Fruit fly (Drosophila melanogaster) whole organism, embryonic: ENCODE measurements around the gene Ilp5.

Source experiments
- Antp ChIP-seq: fragments of 200-800 bp; sonication (Bioruptor generic); optimal IDR thresholded peaks from 3 replicates; lab custom pipeline; 2016; ENCODE audit warnings: missing biosample characterization, missing genetic modification characterization
- Atf-2 ChIP-seq: fragments of 200-800 bp; sonication (Bioruptor generic); optimal IDR thresholded peaks from 2 replicates; lab custom pipeline; 2016; ENCODE audit warnings: missing biosample characterization, missing genetic modification characterization
- CG10267 ChIP-seq: fragments of 200-800 bp; sonication (Bioruptor generic); optimal IDR thresholded peaks from 2 replicates; lab custom pipeline; 2018; ENCODE audit warnings: missing biosample characterization, mild to moderate bottlenecking, missing genetic modification characterization, moderate library complexity
- CG17568 ChIP-seq: fragments of 200-800 bp; sonication (Bioruptor generic); optimal IDR thresholded peaks from 2 replicates; lab custom pipeline; 2018; ENCODE audit warnings: missing biosample characterization, mild to moderate bottlenecking, missing genetic modification characterization, moderate library complexity
- CG2129 ChIP-seq: fragments of 200-800 bp; sonication (Bioruptor generic); IDR thresholded peaks from 2 replicates; pipeline ENCODE4 v1.3.6; 2022; ENCODE audit warnings: missing biosample characterization, missing genetic modification characterization; ENCODE audit not compliant: partially characterized antibody
- CG33213 ChIP-seq: fragments of 200-800 bp; sonication (Bioruptor generic); optimal IDR thresholded peaks from 3 replicates; lab custom pipeline; 2016; ENCODE audit warnings: missing biosample characterization, missing genetic modification characterization
- CG34224 ChIP-seq: fragments of 200-800 bp; sonication (Bioruptor generic); IDR thresholded peaks from 3 replicates; pipeline ENCODE4 v1.3.6; 2022; ENCODE audit warnings: missing biosample characterization, missing genetic modification characterization; ENCODE audit not compliant: partially characterized antibody
- CG3838 ChIP-seq: fragments of 200-800 bp; sonication (Bioruptor generic); optimal IDR thresholded peaks from 3 replicates; lab custom pipeline; 2016; ENCODE audit warnings: missing biosample characterization, missing genetic modification characterization
- CG3995 ChIP-seq: fragments of 200-800 bp; sonication (Bioruptor generic); optimal IDR thresholded peaks from 3 replicates; lab custom pipeline; 2016; ENCODE audit warnings: missing biosample characterization, missing genetic modification characterization
- CG43689 ChIP-seq: fragments of 200-800 bp; sonication (Bioruptor generic); IDR thresholded peaks from 2 replicates; pipeline ENCODE4 v1.3.6; 2022; ENCODE audit warnings: missing biosample characterization, missing genetic modification characterization
- CG6683 ChIP-seq: fragments of 200-800 bp; sonication (Bioruptor generic); optimal IDR thresholded peaks from 2 replicates; lab custom pipeline; 2017; ENCODE audit warnings: missing biosample characterization, mild to moderate bottlenecking, missing genetic modification characterization, missing genetic modification reagents
- CG6791 ChIP-seq: fragments of 200-800 bp; sonication (Bioruptor generic); IDR thresholded peaks from 3 replicates; pipeline ENCODE4 v1.3.6; 2022; ENCODE audit warnings: missing biosample characterization, missing genetic modification characterization; ENCODE audit not compliant: partially characterized antibody
- CG8089 ChIP-seq: fragments of 200-800 bp; sonication (Bioruptor generic); optimal IDR thresholded peaks from 3 replicates; lab custom pipeline; 2016; ENCODE audit warnings: missing biosample characterization, missing genetic modification characterization
- CoRest ChIP-seq: fragments of 200-800 bp; sonication (Bioruptor generic); optimal IDR thresholded peaks from 3 replicates; lab custom pipeline; 2018; ENCODE audit warnings: missing biosample characterization, mild to moderate bottlenecking, missing genetic modification characterization, moderate library complexity
- Dll ChIP-seq: fragments of 200-800 bp; sonication (Bioruptor generic); IDR thresholded peaks from 4 replicates; pipeline ENCODE4 v1.3.6; 2022; ENCODE audit warnings: missing biosample characterization, missing genetic modification characterization; ENCODE audit not compliant: partially characterized antibody
- Doc2 ChIP-seq: fragments of 200-800 bp; sonication (Bioruptor generic); IDR thresholded peaks from 2 replicates; pipeline ENCODE4 v1.3.6; 2022; ENCODE audit warnings: missing biosample characterization, missing genetic modification characterization
- Dref ChIP-seq: fragments of 200-800 bp; sonication (Bioruptor generic); IDR thresholded peaks from 2 replicates; pipeline ENCODE4 v1.3.6; 2022; ENCODE audit warnings: missing biosample characterization, missing genetic modification characterization
- E2f2 ChIP-seq: fragments of 200-800 bp; sonication (Bioruptor generic); IDR thresholded peaks from 2 replicates; pipeline ENCODE4 v1.3.6; 2022; ENCODE audit warnings: missing biosample characterization, missing genetic modification characterization
- H2.0 ChIP-seq: fragments of 200-800 bp; sonication (Bioruptor generic); IDR thresholded peaks from 2 replicates; pipeline ENCODE4 v1.3.6; 2022; ENCODE audit warnings: missing biosample characterization, missing genetic modification characterization
- HHEX ChIP-seq: fragments of 200-800 bp; sonication (Bioruptor generic); optimal IDR thresholded peaks from 3 replicates; lab custom pipeline; 2017; ENCODE audit warnings: missing biosample characterization, mild to moderate bottlenecking, missing genetic modification characterization, missing genetic modification reagents
- Hand ChIP-seq: fragments of 200-800 bp; sonication (Bioruptor generic); optimal IDR thresholded peaks from 2 replicates; lab custom pipeline; 2017; ENCODE audit warnings: mild to moderate bottlenecking, missing biosample characterization, missing genetic modification reagents, missing genetic modification characterization
- Hey ChIP-seq: fragments of 200-800 bp; sonication (Bioruptor generic); optimal IDR thresholded peaks from 3 replicates; lab custom pipeline; 2018; ENCODE audit warnings: missing biosample characterization, mild to moderate bottlenecking, missing genetic modification characterization
- NC2α ChIP-seq: fragments of 200-800 bp; sonication (Bioruptor generic); optimal IDR thresholded peaks from 2 replicates; lab custom pipeline; 2016; ENCODE audit warnings: missing biosample characterization, missing genetic modification characterization
- Oli ChIP-seq: fragments of 200-800 bp; sonication (Bioruptor generic); optimal IDR thresholded peaks from 2 replicates; lab custom pipeline; 2018; ENCODE audit warnings: missing biosample characterization, mild to moderate bottlenecking, missing genetic modification characterization, moderate library complexity
- Six4 ChIP-seq: fragments of 200-800 bp; sonication (Bioruptor generic); optimal IDR thresholded peaks from 2 replicates; lab custom pipeline; 2016; ENCODE audit warnings: missing biosample characterization, missing genetic modification characterization
- Sox100B ChIP-seq: fragments of 200-800 bp; sonication (Bioruptor generic); optimal IDR thresholded peaks from 3 replicates; lab custom pipeline; 2018; ENCODE audit warnings: missing biosample characterization, mild to moderate bottlenecking, missing genetic modification characterization
- Tbp ChIP-seq: fragments of >200 bp; optimal IDR thresholded peaks from 2 replicates; lab custom pipeline; 2018; ENCODE audit warnings: missing biosample characterization, missing genetic modification characterization
- Trl ChIP-seq, 3 experiments: fragments of >200 bp in 2 of 3; fragments of 200-800 bp in 1 of 3; sonication (Bioruptor generic) in 1 of 3; optimal IDR thresholded peaks; 2 replicates in 1 of 3; 3 replicates in 2 of 3; lab custom pipeline; 2016 to 2017; ENCODE audit warnings: missing biosample characterization in 1 of 3, missing genetic modification characterization in 1 of 3
- Vsx1 ChIP-seq: fragments of 200-800 bp; sonication (Bioruptor generic); optimal IDR thresholded peaks from 2 replicates; lab custom pipeline; 2017; ENCODE audit warnings: missing biosample characterization, mild to moderate bottlenecking, missing genetic modification characterization, missing genetic modification reagents
- YL-1 ChIP-seq: fragments of 200-800 bp; sonication (Bioruptor generic); optimal IDR thresholded peaks from 3 replicates; lab custom pipeline; 2017; ENCODE audit warnings: missing biosample characterization, mild to moderate bottlenecking, missing genetic modification characterization
- al ChIP-seq: fragments of 200-800 bp; sonication (Bioruptor generic); IDR thresholded peaks from 2 replicates; pipeline ENCODE4 v1.3.6; 2022; ENCODE audit warnings: missing biosample characterization, missing genetic modification characterization
- bowl ChIP-seq: fragments of 200-800 bp; sonication (Bioruptor generic); IDR thresholded peaks from 2 replicates; pipeline ENCODE4 v1.3.6; 2022; ENCODE audit warnings: missing biosample characterization, missing genetic modification characterization
- chm ChIP-seq: fragments of 200-800 bp; sonication (Bioruptor generic); IDR thresholded peaks from 2 replicates; pipeline ENCODE4 v1.3.6; 2022; ENCODE audit warnings: missing biosample characterization, missing genetic modification characterization
- dysf ChIP-seq: fragments of 200-800 bp; sonication (Bioruptor generic); IDR thresholded peaks from 3 replicates; pipeline ENCODE4 v1.3.6; 2022; ENCODE audit warnings: missing biosample characterization, missing genetic modification characterization
- exex ChIP-seq: fragments of 200-800 bp; sonication (Bioruptor generic); optimal IDR thresholded peaks from 4 replicates; lab custom pipeline; 2018; ENCODE audit warnings: missing biosample characterization, mild to moderate bottlenecking, missing genetic modification characterization, moderate library complexity
- fd3F ChIP-seq: fragments of 200-800 bp; sonication (Bioruptor generic); optimal IDR thresholded peaks from 2 replicates; lab custom pipeline; 2018; ENCODE audit warnings: missing biosample characterization, mild to moderate bottlenecking, missing genetic modification characterization, moderate library complexity
- fd64A ChIP-seq: fragments of 200-800 bp; sonication (Bioruptor generic); optimal IDR thresholded peaks from 3 replicates; lab custom pipeline; 2018; ENCODE audit warnings: missing biosample characterization, mild to moderate bottlenecking, missing genetic modification characterization
- gce ChIP-seq: fragments of 200-800 bp; sonication (Bioruptor generic); IDR thresholded peaks from 3 replicates; pipeline ENCODE4 v1.3.6; 2022; ENCODE audit warnings: missing biosample characterization, missing genetic modification characterization
- ham ChIP-seq: fragments of 200-800 bp; sonication (Bioruptor generic); IDR thresholded peaks from 2 replicates; pipeline ENCODE4 v1.3.6; 2022; ENCODE audit warnings: missing biosample characterization, missing genetic modification characterization
- jumu ChIP-seq: fragments of 200-800 bp; sonication (Bioruptor generic); optimal IDR thresholded peaks from 3 replicates; lab custom pipeline; 2016; ENCODE audit warnings: missing biosample characterization, missing genetic modification characterization
- mam ChIP-seq: fragments of 200-800 bp; sonication (Bioruptor generic); optimal IDR thresholded peaks from 3 replicates; lab custom pipeline; 2016; ENCODE audit warnings: missing biosample characterization, missing genetic modification characterization
- pnt ChIP-seq: fragments of 200-800 bp; sonication (Bioruptor generic); optimal IDR thresholded peaks from 3 replicates; lab custom pipeline; 2016; ENCODE audit warnings: missing biosample characterization, missing genetic modification characterization
- pum ChIP-seq: fragments of 200-800 bp; sonication (Bioruptor generic); optimal IDR thresholded peaks from 2 replicates; lab custom pipeline; 2016; ENCODE audit warnings: missing biosample characterization, missing genetic modification characterization
- repo ChIP-seq: fragments of 200-800 bp; sonication (Bioruptor generic); optimal IDR thresholded peaks from 2 replicates; lab custom pipeline; 2016; ENCODE audit warnings: missing biosample characterization, missing genetic modification characterization
- row ChIP-seq: fragments of 200-800 bp; sonication (Bioruptor generic); IDR thresholded peaks from 3 replicates; pipeline ENCODE4 v1.3.6; 2022; ENCODE audit warnings: missing biosample characterization, missing genetic modification characterization
- slp2 ChIP-seq: fragments of 200-800 bp; sonication (Bioruptor generic); optimal IDR thresholded peaks from 2 replicates; lab custom pipeline; 2016; ENCODE audit warnings: missing biosample characterization, missing genetic modification characterization
- sug ChIP-seq: fragments of 200-800 bp; optimal IDR thresholded peaks from 2 replicates; lab custom pipeline; 2019; ENCODE audit warnings: missing biosample characterization, mild to moderate bottlenecking, missing genetic modification characterization, moderate library complexity
- trem ChIP-seq: fragments of 200-800 bp; optimal IDR thresholded peaks from 3 replicates; lab custom pipeline; 2019; ENCODE audit warnings: missing biosample characterization, mild to moderate bottlenecking, missing genetic modification characterization, moderate library complexity
- wek ChIP-seq: fragments of 200-800 bp; sonication (Bioruptor generic); optimal IDR thresholded peaks from 3 replicates; lab custom pipeline; 2018; ENCODE audit warnings: missing biosample characterization, mild to moderate bottlenecking, missing genetic modification characterization, moderate library complexity
- z ChIP-seq: fragments of 200-800 bp; sonication (Bioruptor generic); IDR thresholded peaks from 3 replicates; pipeline ENCODE4 v1.3.6; 2022; ENCODE audit warnings: missing biosample characterization, missing genetic modification characterization

The Ilp5 gene

dm6 chr3L:9847420-9847977 lies 23.8 kb upstream of the Ilp5 start (continued):
- TF ChIP-seq chm (GFP tag; lab: Robert Waterston, UW), result no peak; the same call in 1 of the 2 replicates
- TF ChIP-seq HHEX, result peak; percentile 23
- TF ChIP-seq Vsx1, result no peak
- no peak for TF ChIP-seq Six4 (GFP tag; lab: Kevin White, UChicago)
- TF ChIP-seq CG3995 (GFP tag; lab: Kevin White, UChicago), result peak; percentile 18
- no peak for TF ChIP-seq exex (tag; lab: Kevin White, UChicago)
- TF ChIP-seq fd3F (GFP tag; lab: Kevin White, UChicago), result peak; percentile 59
- no peak for TF ChIP-seq Dref (GFP tag; lab: Robert Waterston, UW)
- no peak for TF ChIP-seq Atf-2
- no peak for TF ChIP-seq Doc2
- no peak for TF ChIP-seq CG6791 (GFP tag; lab: Robert Waterston, UW)
- TF ChIP-seq CoRest, result peak; percentile 57
- no peak for TF ChIP-seq CG3838 (GFP tag; lab: Kevin White, UChicago)
- no peak for TF ChIP-seq CG17568 (GFP tag; lab: Kevin White, UChicago)
- TF ChIP-seq CG43689 (GFP tag; lab: Robert Waterston, UW), result no peak
- no peak for TF ChIP-seq jumu (GFP tag; lab: Kevin White, UChicago)
- TF ChIP-seq repo, result no peak
- TF ChIP-seq CG34224 (GFP tag; lab: Robert Waterston, UW), result no peak
- TF ChIP-seq YL-1, result no peak
- no peak for TF ChIP-seq Tbp
- TF ChIP-seq E2f2 (GFP tag; lab: Robert Waterston, UW), result no peak
- peak; percentile 30 for TF ChIP-seq Sox100B
- TF ChIP-seq slp2 (GFP tag; lab: Kevin White, UChicago), result peak; percentile 3
- no peak for TF ChIP-seq fd64A (GFP tag; lab: Kevin White, UChicago)
- 0 out of 3 replicates have a peak, but pooled peaks have one; percentile 19 for TF ChIP-seq gce (GFP tag; lab: Robert Waterston, UW)
- no peak for TF ChIP-seq trem (tag; lab: Kevin White, UChicago)
- TF ChIP-seq CG33213 (GFP tag; lab: Kevin White, UChicago), result no peak
- TF ChIP-seq Dll (GFP tag; lab: Robert Waterston, UW), result no peak
- TF ChIP-seq CG6683 (GFP tag; lab: Kevin White, UChicago), result no peak
- TF ChIP-seq wek (GFP tag; lab: Kevin White, UChicago), result no peak
- TF ChIP-seq al, result peak; percentile 56; the same call in 1 of the 2 replicates
- TF ChIP-seq z (GFP tag; lab: Robert Waterston, UW), result no peak; the same call in 2 of the 3 replicates
- peak; percentile 67 for TF ChIP-seq mam (GFP tag; lab: Kevin White, UChicago)
- no peak for TF ChIP-seq Trl (optimal IDR thresholded peaks at IDR 0.05; lab: Kevin White, UChicago)
- TF ChIP-seq Trl (GFP tag; optimal IDR thresholded peaks at IDR 0.05; lab: Kevin White, UChicago), result no peak
- TF ChIP-seq Hand (GFP tag; lab: Kevin White, UChicago), result no peak
- TF ChIP-seq pnt (GFP tag; lab: Kevin White, UChicago), result no peak
- TF ChIP-seq Hey (tag; lab: Kevin White, UChicago), result no peak
- 0 out of 2 replicates have a peak, but pooled peaks have one; percentile 5 for TF ChIP-seq H2.0 (GFP tag; lab: Robert Waterston, UW)
- no peak for TF ChIP-seq ham (GFP tag; lab: Robert Waterston, UW)
- TF ChIP-seq row (GFP tag; lab: Robert Waterston, UW), result peak; percentile 79
- TF ChIP-seq pum (GFP tag; lab: Kevin White, UChicago), result peak; percentile 17
- TF ChIP-seq NC2α (GFP tag; lab: Kevin White, UChicago), result no peak
- no peak for TF ChIP-seq CG2129 (GFP tag; lab: Robert Waterston, UW)
- peak; percentile 36 for TF ChIP-seq Oli (tag; lab: Kevin White, UChicago)
- no peak for TF ChIP-seq CG8089 (GFP tag; lab: Kevin White, UChicago)
- no peak for TF ChIP-seq CG10267 (tag; lab: Kevin White, UChicago)
- no peak for TF ChIP-seq bowl
- peak; percentile 57; the same call in 2 of the 3 replicates for TF ChIP-seq dysf (GFP tag; lab: Robert Waterston, UW)
- peak; percentile 22 for TF ChIP-seq Antp (GFP tag; lab: Kevin White, UChicago)
- TF ChIP-seq sug (tag; lab: Kevin White, UChicago), result no peak
